Worm (Caenorhabditis elegans) whole organism, L4/young adult: ENCODE results near the gene E02C12.8.
"Not testable (repeated sequence)": the region's sequence is repeated elsewhere in the genome, so short reads cannot be mapped to it uniquely, and the experiment has no call there.

Source experiments
- W03F9.2 ChIP-seq: fragments of 150-350 bp; optimal IDR thresholded peaks from 2 replicates; lab custom pipeline; 2014; ENCODE audit warnings: missing biosample characterization, missing genetic modification characterization
- dao-5 ChIP-seq: sonication (generic microtip); optimal IDR thresholded peaks from 2 replicates; lab custom pipeline; 2016; ENCODE audit warnings: missing genotype, missing genetic modification characterization, moderate library complexity, missing compliant biosample characterization
- him-1 ChIP-seq: sonication (generic microtip); optimal IDR thresholded peaks from 2 replicates; lab custom pipeline; 2016; ENCODE audit warnings: missing genotype, missing genetic modification reagents, missing genetic modification characterization, missing compliant biosample characterization

E02C12.8 gene

ce11 chrV:9381846-9382363, 8.5 kb upstream of the E02C12.8 start, which contains the start of gene E02C12.12:
TSS of gene E02C12.12 (minus strand) at chrV:9382313.
- TF ChIP-seq dao-5 (tag; lab: Kevin White, UChicago), result no peak
- TF ChIP-seq him-1 (tag; lab: Kevin White, UChicago), result no peak
- TF ChIP-seq W03F9.2 (tag; lab: Kevin White, UChicago), result no peak

- not testable (repeated sequence) for TF ChIP-seq W03F9.2, dao-5, him-1 (tag; lab: Kevin White, UChicago)
These were observed 6.4 kb upstream of the E02C12.8 start, which contains the start of gene E02C12.11 for ce11 chrV:9379808-9380207. TSS of gene E02C12.11 (minus strand) at chrV:9379908.

- no peak for TF ChIP-seq dao-5 (tag; lab: Kevin White, UChicago)
- TF ChIP-seq him-1 (tag; lab: Kevin White, UChicago), result no peak
- no peak for TF ChIP-seq W03F9.2 (tag; lab: Kevin White, UChicago)
These were observed 4.9 kb upstream of the E02C12.8 start, which contains the start of gene E02C12.10 for ce11 chrV:9378335-9378734. TSS of gene E02C12.10 (minus strand) at chrV:9378409.

- TF ChIP-seq W03F9.2 (tag; lab: Kevin White, UChicago) (no peak), dao-5 (tag; lab: Kevin White, UChicago) (no peak), him-1 (tag; lab: Kevin White, UChicago) (no peak)
These were observed 3.0 kb upstream of the E02C12.8 start, which contains the start of gene E02C12.19 for ce11 chrV:9376417-9376816. TSS of gene E02C12.19 (minus strand) at chrV:9376517.

ce11 chrV:9375378-9375777, 2.0 kb upstream of the E02C12.8 start, which contains the start of gene E02C12.9:
TSS of gene E02C12.9 (minus strand) at chrV:9375478.
- TF ChIP-seq him-1 (tag; lab: Kevin White, UChicago) (no peak), W03F9.2 (tag; lab: Kevin White, UChicago) (no peak), dao-5 (tag; lab: Kevin White, UChicago) (no peak)

ce11 chrV:9370986-9371385, 2.4 kb downstream of the E02C12.8 start, which contains the start of gene E02C12.6:
TSS of gene E02C12.6 (minus strand) at chrV:9371086.
- no peak for TF ChIP-seq him-1 (tag; lab: Kevin White, UChicago)

- TF ChIP-seq him-1 (tag; lab: Kevin White, UChicago) (no peak), dao-5 (tag; lab: Kevin White, UChicago) (no peak), W03F9.2 (tag; lab: Kevin White, UChicago) (no peak)
These were observed 13.7 kb downstream of the E02C12.8 start, which contains the start of gene gpa-3 for ce11 chrV:9359674-9360073. TSS of gene gpa-3 (minus strand) at chrV:9359774.

- TF ChIP-seq W03F9.2 (tag; lab: Kevin White, UChicago) (no peak), him-1 (tag; lab: Kevin White, UChicago) (no peak), dao-5 (tag; lab: Kevin White, UChicago) (no peak)
These were observed 17.1 kb downstream of the E02C12.8 start, which contains the start of gene ttr-49 for ce11 chrV:9356345-9356744. TSS of gene ttr-49 (minus strand) at chrV:9356515.

ce11 chrV:9355371-9355770, 18.0 kb downstream of the E02C12.8 start, which contains the start of gene ttr-40:
TSS of gene ttr-40 (minus strand) at chrV:9355471.
- TF ChIP-seq him-1 (tag; lab: Kevin White, UChicago) (no peak), W03F9.2 (tag; lab: Kevin White, UChicago) (no peak), dao-5 (tag; lab: Kevin White, UChicago) (no peak)

- TF ChIP-seq dao-5 (tag; lab: Kevin White, UChicago), result no peak
- TF ChIP-seq W03F9.2 (tag; lab: Kevin White, UChicago), result no peak
- TF ChIP-seq him-1 (tag; lab: Kevin White, UChicago), result no peak
These were observed 20.5 kb downstream of the E02C12.8 start, which contains the start of gene srx-46 for ce11 chrV:9352947-9353346. TSS of gene srx-46 (plus strand) at chrV:9353247.

ce11 chrV:9349687-9350086, 23.7 kb downstream of the E02C12.8 start, which contains the start of gene srx-47:
TSS of gene srx-47 (plus strand) at chrV:9349987.
- TF ChIP-seq dao-5 (tag; lab: Kevin White, UChicago), result no peak

- TF ChIP-seq W03F9.2 (tag; lab: Kevin White, UChicago) (no peak), him-1 (tag; lab: Kevin White, UChicago) (no peak), dao-5 (tag; lab: Kevin White, UChicago) (no peak)
These were observed 26.6 kb downstream of the E02C12.8 start, which contains the start of the genes K07B1.7 and try-5 for ce11 chrV:9346804-9347203. TSS of gene K07B1.7 (minus strand) at chrV:9346962. TSS of gene try-5 (plus strand) at chrV:9347044.

ce11 chrV:9343629-9344624, 29.5 kb downstream of the E02C12.8 start, which contains the start of gene tos-1:
TSS of gene tos-1 (minus strand) at chrV:9344203.
- TF ChIP-seq him-1 (tag; lab: Kevin White, UChicago) (peak; percentile 96), W03F9.2 (tag; lab: Kevin White, UChicago) (peak; percentile 89), dao-5 (tag; lab: Kevin White, UChicago) (no peak)
